Fruit fly (Drosophila melanogaster): ENCODE data around the gene btd.

Gene btd

DNA sequence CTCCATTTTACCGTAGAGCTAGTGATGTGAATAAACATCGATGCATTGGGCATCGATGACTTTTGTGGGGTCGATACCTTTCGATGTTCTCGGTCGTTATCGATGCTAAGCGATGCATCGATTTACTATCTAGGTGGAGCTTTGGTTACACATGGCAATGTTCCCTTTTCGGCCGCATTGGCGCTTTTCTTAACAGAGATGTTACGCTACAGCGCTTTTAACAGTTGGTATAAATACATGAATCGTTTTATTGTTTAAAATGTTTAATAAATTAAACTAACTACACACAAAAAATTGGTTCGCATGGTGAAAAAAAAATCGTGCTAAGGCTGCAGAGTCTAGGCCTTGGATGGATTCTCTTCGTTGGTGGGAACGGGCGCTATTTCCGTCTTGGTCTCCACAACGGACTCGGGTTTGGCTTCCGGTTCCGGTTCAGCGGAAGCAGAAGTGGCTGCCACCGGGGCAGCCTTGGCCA, 35.1 kb upstream of the btd start, which contains the start of gene Ptpmeg2 (continued):
- TF ChIP-seq jumu (GFP tag; optimal IDR thresholded peaks at IDR 0.05) (peak; percentile 70), gce (GFP tag; IDR thresholded peaks at IDR 0.05) (no peak), CG15011 (GFP tag; optimal IDR thresholded peaks at IDR 0.05) (peak; percentile 22), CG4820 (GFP tag; optimal IDR thresholded peaks at IDR 0.05) (peak; percentile 45), CG18262 (tag; optimal IDR thresholded peaks at IDR 0.05) (peak; percentile 46), pan (optimal IDR thresholded peaks at IDR 0.05) (no peak), pan (GFP tag; optimal IDR thresholded peaks at IDR 0.05 in 1 of 2, IDR thresholded peaks at IDR 0.05 in 1 of 2) (peak in 1 of 2 experiments; percentile 54), TFAM (GFP tag; optimal IDR thresholded peaks at IDR 0.05) (no peak), crp (GFP tag; optimal IDR thresholded peaks at IDR 0.05) (peak in 1 of 2 experiments; percentile 22), CG12236 (GFP tag; optimal IDR thresholded peaks at IDR 0.05) (peak; percentile 18), CG14965 (GFP tag; optimal IDR thresholded peaks at IDR 0.05; ENCODE audit: borderline replicate concordance) (peak; percentile 8), CG3838 (GFP tag; optimal IDR thresholded peaks at IDR 0.05) (no peak), CG2116 (GFP tag; optimal IDR thresholded peaks at IDR 0.05) (peak; percentile 85), CG13624 (GFP tag; optimal IDR thresholded peaks at IDR 0.05) (peak; percentile 75), C15 (GFP tag; IDR thresholded peaks at IDR 0.05) (no peak), Lpt (GFP tag; optimal IDR thresholded peaks at IDR 0.05) (no peak), cwo (GFP tag; optimal IDR thresholded peaks at IDR 0.05) (no peak), ara (GFP tag; IDR thresholded peaks at IDR 0.05) (no peak), lbe (GFP tag; optimal IDR thresholded peaks at IDR 0.05) (peak; percentile 28), YL-1 (GFP tag; optimal IDR thresholded peaks at IDR 0.05) (peak; percentile 51), PHDP (tag; optimal IDR thresholded peaks at IDR 0.05) (peak; percentile 49), sna (GFP tag; IDR thresholded peaks at IDR 0.05; ENCODE audit: partially characterized antibody) (peak; percentile 87), CG6813 (GFP tag; optimal IDR thresholded peaks at IDR 0.05) (peak; percentile 57), Sox100B (GFP tag; optimal IDR thresholded peaks at IDR 0.05) (peak; percentile 62), CG42726 (GFP tag; IDR thresholded peaks at IDR 0.05; ENCODE audit: partially characterized antibody) (peak; percentile 96), salm (tag; optimal IDR thresholded peaks at IDR 0.05) (peak; percentile 52), hbn (GFP tag; IDR thresholded peaks at IDR 0.05; ENCODE audit: partially characterized antibody) (peak; percentile 93), CG18764 (GFP tag; optimal IDR thresholded peaks at IDR 0.05) (peak; percentile 61), CG8388 (GFP tag; optimal IDR thresholded peaks at IDR 0.05) (peak; percentile 38), CG11398 (GFP tag; optimal IDR thresholded peaks at IDR 0.05) (no peak), exex (tag; optimal IDR thresholded peaks at IDR 0.05) (peak; percentile 11), Taf1 (GFP tag; IDR thresholded peaks at IDR 0.05) (0 out of 2 replicates have a peak, but pooled peaks have one; percentile 27), sr (GFP tag; IDR thresholded peaks at IDR 0.05) (no peak), Dek (tag; optimal IDR thresholded peaks at IDR 0.05) (peak; percentile 51), dmrt99B (tag; optimal IDR thresholded peaks at IDR 0.05) (peak; percentile 60), CG2889 (GFP tag; IDR thresholded peaks at IDR 0.05) (no peak), Bgb (GFP tag; IDR thresholded peaks at IDR 0.05; ENCODE audit: partially characterized antibody) (peak; percentile 96), zen2 (GFP tag; IDR thresholded peaks at IDR 0.05; ENCODE audit: partially characterized antibody) (peak; percentile 93), inv (GFP tag; IDR thresholded peaks at IDR 0.05; ENCODE audit: partially characterized antibody) (peak; percentile 90), H2.0 (GFP tag; IDR thresholded peaks at IDR 0.05) (peak; percentile 45; the same call in 1 of the 2 replicates), abd-A (tag; optimal IDR thresholded peaks at IDR 0.05) (no peak), klu (GFP tag; IDR thresholded peaks at IDR 0.05) (no peak), ftz-f1 (GFP tag; optimal IDR thresholded peaks at IDR 0.05) (peak; percentile 29), Opbp (GFP tag; IDR thresholded peaks at IDR 0.05; ENCODE audit: partially characterized antibody) (peak; percentile 93), ssp (GFP tag; IDR thresholded peaks at IDR 0.05) (peak; percentile 40; the same call in 1 of the 2 replicates), CTCF (GFP tag; optimal IDR thresholded peaks at IDR 0.05) (peak; percentile 99), CG4328 (GFP tag; optimal IDR thresholded peaks at IDR 0.05) (no peak), gcm (GFP tag; optimal IDR thresholded peaks at IDR 0.05) (peak; percentile 50), mam (GFP tag; optimal IDR thresholded peaks at IDR 0.05) (peak; percentile 72), Eip74EF (GFP tag; optimal IDR thresholded peaks at IDR 0.05) (peak in 1 of 2 experiments; percentile 36)
